Fruit fly (Drosophila melanogaster) S2 (cell line): ENCODE data around the gene skd.

Source experiments
- CG8478 ChIP-seq: fragments of >200 bp; optimal IDR thresholded peaks from 2 replicates; lab custom pipeline; 2018
- CTCF ChIP-seq, 2 experiments: fragments of >200 bp; optimal IDR thresholded peaks; 2 replicates each; lab custom pipeline; 2018

DNA sequence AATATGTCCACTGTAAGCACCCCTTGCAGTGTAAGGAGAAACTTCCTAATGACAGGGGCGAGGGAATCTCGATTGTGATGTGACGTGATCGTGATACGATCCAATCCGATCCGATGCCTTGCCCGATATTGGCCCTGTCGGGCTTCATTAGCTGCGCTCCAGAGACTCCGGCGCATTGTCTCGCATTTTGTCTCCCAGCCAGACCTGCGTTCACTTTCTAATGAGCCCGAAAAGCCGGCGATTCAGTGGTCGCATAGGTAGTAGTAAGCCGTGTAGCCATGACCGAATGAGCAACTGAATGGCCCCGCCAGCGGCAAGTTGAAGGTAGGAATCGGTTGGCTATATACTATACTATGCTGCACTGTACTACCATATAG, 27.6 kb upstream of the skd start:
- TF ChIP-seq CG8478 (lab: Kevin White, UChicago) = no peak
- TF ChIP-seq CTCF (optimal IDR thresholded peaks at IDR 0.05; lab: Kevin White, UChicago) = no peak
